Worm (Caenorhabditis elegans) whole organism, early embryonic: ENCODE data around the gene inpp-1.

ENCODE experiments used
- B0310.2 ChIP-seq: sonication (generic microtip); optimal IDR thresholded peaks from 2 replicates; lab custom pipeline; 2016; ENCODE audit warnings: mild to moderate bottlenecking, missing genetic modification characterization, missing compliant biosample characterization
- F13C5.2 ChIP-seq: sonication (generic microtip); optimal IDR thresholded peaks from 2 replicates; lab custom pipeline; 2017; ENCODE audit warnings: mild to moderate bottlenecking, missing genetic modification characterization, inconsistent platforms, missing compliant biosample characterization
- aly-1 ChIP-seq: sonication (generic microtip); optimal IDR thresholded peaks from 2 replicates; lab custom pipeline; 2016; ENCODE audit warnings: missing genetic modification characterization, missing compliant biosample characterization
- ama-1 ChIP-seq: fragments of 150-350 bp; optimal IDR thresholded peaks from 2 replicates; lab custom pipeline; 2014
- ceh-13 ChIP-seq: fragments of 200-800 bp; sonication (Bioruptor generic); optimal IDR thresholded peaks from 2 replicates; lab custom pipeline; 2018; ENCODE audit warnings: mild to moderate bottlenecking, missing genetic modification characterization, missing compliant biosample characterization
- ceh-36 ChIP-seq: sonication (generic microtip); optimal IDR thresholded peaks from 2 replicates; lab custom pipeline; 2016; ENCODE audit warnings: missing genetic modification characterization, inconsistent platforms, missing compliant biosample characterization
- ets-7 ChIP-seq: sonication (generic microtip); optimal IDR thresholded peaks from 2 replicates; lab custom pipeline; 2016; ENCODE audit warnings: missing genotype, missing genetic modification characterization, missing compliant biosample characterization
- flt-1 ChIP-seq: fragments of 200-800 bp; sonication (Bioruptor generic); IDR thresholded peaks from 2 replicates; pipeline ENCODE4 v1.3.6; 2022; ENCODE audit warnings: missing genetic modification characterization, missing compliant biosample characterization
- hmbx-1 ChIP-seq: sonication (generic microtip); optimal IDR thresholded peaks from 2 replicates; lab custom pipeline; 2016; ENCODE audit warnings: mild to moderate bottlenecking, missing genetic modification characterization, missing compliant biosample characterization
- hmg-4 ChIP-seq: fragments of 200-800 bp; sonication (Bioruptor generic); optimal IDR thresholded peaks from 2 replicates; lab custom pipeline; 2018; ENCODE audit warnings: mild to moderate bottlenecking, missing genetic modification characterization, missing compliant biosample characterization
- hnd-1 ChIP-seq: sonication (generic microtip); optimal IDR thresholded peaks from 2 replicates; lab custom pipeline; 2016; ENCODE audit warnings: missing genetic modification characterization, missing compliant biosample characterization
- pes-1 ChIP-seq: fragments of 200-800 bp; sonication (Bioruptor generic); IDR thresholded peaks from 2 replicates; pipeline ENCODE4 v1.3.6; 2022; ENCODE audit warnings: missing genetic modification reagents, missing genetic modification characterization, missing compliant biosample characterization
- scrt-1 ChIP-seq: fragments of 200-800 bp; sonication (Bioruptor generic); IDR thresholded peaks from 2 replicates; pipeline ENCODE4 v1.3.6; 2022; ENCODE audit warnings: missing genetic modification characterization, missing compliant biosample characterization
- sea-1 ChIP-seq: fragments of 200-800 bp; sonication (Bioruptor generic); conservative IDR thresholded peaks from 2 replicates; pipeline ENCODE4 v1.3.6; 2022; ENCODE audit warnings: missing genetic modification characterization, missing compliant biosample characterization
- tbx-11 ChIP-seq: fragments of 200-800 bp; sonication (Bioruptor generic); IDR thresholded peaks from 2 replicates; pipeline ENCODE4 v1.3.6; 2022; ENCODE audit warnings: missing genetic modification characterization, missing compliant biosample characterization
- tbx-37 ChIP-seq: fragments of 200-800 bp; sonication (Bioruptor generic); conservative IDR thresholded peaks from 2 replicates; pipeline ENCODE4 v1.3.6; 2022; ENCODE audit warnings: missing genetic modification reagents, missing genetic modification characterization, missing compliant biosample characterization
- tra-4 ChIP-seq: sonication (generic microtip); optimal IDR thresholded peaks from 2 replicates; lab custom pipeline; 2017; ENCODE audit warnings: missing genetic modification characterization, missing compliant biosample characterization

inpp-1 gene

DNA sequence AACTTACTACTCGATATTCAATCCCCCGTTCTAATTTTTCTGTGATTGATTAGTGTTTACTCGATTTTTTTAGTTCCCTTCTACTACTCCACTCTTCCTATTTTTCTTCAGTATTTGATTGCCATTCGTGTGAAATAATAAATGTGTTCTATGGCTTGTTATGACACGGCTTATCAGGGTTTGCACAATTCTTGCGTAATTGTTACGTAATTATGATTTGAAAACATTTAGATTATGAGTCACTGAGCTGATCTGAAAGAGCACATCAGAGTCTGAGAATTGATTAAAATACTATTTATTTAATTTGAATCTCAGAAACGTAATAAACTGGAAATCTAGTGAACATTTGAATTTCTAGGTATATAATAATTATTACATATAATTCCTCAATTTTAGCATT lies 3.9 kb upstream of the inpp-1 start:
- no peak for TF ChIP-seq hmg-4 (GFP tag; lab: Kevin White, UChicago)
- TF ChIP-seq B0310.2 (tag; lab: Kevin White, UChicago) = no peak
- TF ChIP-seq sea-1 (GFP tag; lab: Robert Waterston, UW) = no peak
- no peak for TF ChIP-seq tbx-37 (GFP tag; lab: Robert Waterston, UW)
- TF ChIP-seq tbx-11 = no peak
- no peak for TF ChIP-seq hmbx-1
- TF ChIP-seq aly-1 = no peak
- TF ChIP-seq pes-1 (GFP tag; lab: Robert Waterston, UW) = no peak
- TF ChIP-seq F13C5.2 (tag; lab: Kevin White, UChicago) = no peak
- no peak for TF ChIP-seq ets-7 (tag; lab: Kevin White, UChicago)
- TF ChIP-seq ceh-36 = no peak
- TF ChIP-seq ceh-13 (GFP tag; lab: Kevin White, UChicago) = no peak
- no peak for TF ChIP-seq tra-4
- no peak for TF ChIP-seq ama-1 (lab: Kevin White, UChicago)
- no peak for TF ChIP-seq hnd-1 (tag; lab: Kevin White, UChicago)

DNA sequence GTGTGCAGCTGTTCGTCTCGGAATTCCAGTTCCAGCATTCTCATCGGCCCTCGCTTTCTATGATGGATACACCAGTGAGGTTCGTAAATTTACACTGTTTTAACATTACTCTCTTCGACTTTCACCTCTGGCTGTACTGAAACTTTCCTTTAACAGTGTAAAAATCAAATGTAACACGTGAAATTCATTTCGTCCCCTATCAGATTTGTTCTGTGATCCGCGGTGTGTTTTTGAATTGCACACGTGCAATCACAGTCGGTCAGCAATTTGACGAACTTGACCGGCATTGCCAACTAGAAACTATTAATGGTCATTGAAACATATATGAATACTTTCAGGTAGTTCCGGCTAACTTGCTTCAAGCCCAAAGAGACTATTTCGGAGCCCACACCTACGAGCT lies 3.4 kb upstream of the inpp-1 start:
- TF ChIP-seq flt-1 (GFP tag; lab: Robert Waterston, UW) (no peak), aly-1 (no peak), tra-4 (no peak), ceh-36 (no peak), F13C5.2 (tag; lab: Kevin White, UChicago) (no peak), tbx-11 (no peak), hmg-4 (GFP tag; lab: Kevin White, UChicago) (no peak), ceh-13 (GFP tag; lab: Kevin White, UChicago) (no peak), B0310.2 (tag; lab: Kevin White, UChicago) (no peak), ama-1 (lab: Kevin White, UChicago) (no peak), scrt-1 (no peak), hnd-1 (tag; lab: Kevin White, UChicago) (no peak), sea-1 (GFP tag; lab: Robert Waterston, UW) (no peak), hmbx-1 (no peak), tbx-37 (GFP tag; lab: Robert Waterston, UW) (no peak), ets-7 (tag; lab: Kevin White, UChicago) (no peak), pes-1 (GFP tag; lab: Robert Waterston, UW) (no peak)

DNA sequence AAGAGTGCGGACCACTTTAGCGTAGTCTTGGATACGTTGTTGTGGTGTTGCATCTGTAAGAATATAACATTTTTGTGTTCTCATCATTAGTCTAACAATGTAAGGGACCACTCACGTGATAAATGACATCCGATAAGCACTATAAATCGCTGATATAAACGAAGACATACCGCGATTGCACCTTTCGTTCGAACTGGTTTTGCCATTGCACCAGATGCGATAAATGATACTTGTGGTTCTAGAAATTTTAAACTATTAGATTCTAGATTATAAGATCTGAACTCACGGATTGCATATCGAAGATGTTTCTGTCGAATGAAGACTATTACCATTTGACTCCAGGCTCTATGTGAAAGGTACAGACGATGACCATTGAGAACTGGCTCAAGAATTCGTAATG lies 2.4 kb downstream of the inpp-1 start:
- no peak for TF ChIP-seq F13C5.2 (tag; lab: Kevin White, UChicago)
- no peak for TF ChIP-seq ets-7 (tag; lab: Kevin White, UChicago)
- no peak for TF ChIP-seq tbx-11
- no peak for TF ChIP-seq flt-1 (GFP tag; lab: Robert Waterston, UW)
- no peak for TF ChIP-seq ceh-36
- no peak for TF ChIP-seq B0310.2 (tag; lab: Kevin White, UChicago)
- no peak for TF ChIP-seq tbx-37 (GFP tag; lab: Robert Waterston, UW)
- no peak for TF ChIP-seq aly-1
- TF ChIP-seq hmg-4 (GFP tag; lab: Kevin White, UChicago) = no peak
- no peak for TF ChIP-seq hnd-1 (tag; lab: Kevin White, UChicago)
- no peak for TF ChIP-seq pes-1 (GFP tag; lab: Robert Waterston, UW)
- no peak for TF ChIP-seq sea-1 (GFP tag; lab: Robert Waterston, UW)
- no peak for TF ChIP-seq hmbx-1
- TF ChIP-seq scrt-1 = no peak
- no peak for TF ChIP-seq ama-1 (lab: Kevin White, UChicago)

DNA sequence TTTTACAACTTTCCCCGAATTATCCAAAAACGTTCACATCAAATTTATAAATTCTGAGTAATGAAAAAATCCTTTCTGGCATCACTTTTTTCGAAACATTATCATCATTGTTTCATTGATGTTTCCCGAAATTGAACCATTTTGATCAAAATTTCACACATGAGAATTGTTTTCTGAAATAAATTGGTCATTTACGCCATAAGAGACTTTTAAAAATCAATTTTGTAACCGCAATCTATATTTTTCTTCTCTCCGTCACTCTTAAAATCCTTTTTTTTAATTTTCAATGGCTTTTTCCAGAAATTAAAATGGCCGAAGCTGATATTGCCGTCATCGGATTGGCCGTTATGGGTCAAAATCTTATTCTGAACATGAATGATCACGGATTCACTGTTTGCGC lies 4.4 kb downstream of the inpp-1 start, which contains the start of gene T25B9.9:
Gene T25B9.9 (plus strand): TSS at position 301 of the 400 bp plus-strand sequence.
- no peak for TF ChIP-seq ets-7 (tag; lab: Kevin White, UChicago)
- TF ChIP-seq scrt-1 = no peak
- TF ChIP-seq B0310.2 (tag; lab: Kevin White, UChicago) = no peak
- TF ChIP-seq ceh-36 = no peak
- TF ChIP-seq pes-1 (GFP tag; lab: Robert Waterston, UW) = no peak
- TF ChIP-seq sea-1 (GFP tag; lab: Robert Waterston, UW) = no peak
- TF ChIP-seq ama-1 (lab: Kevin White, UChicago) = no peak
- TF ChIP-seq F13C5.2 (tag; lab: Kevin White, UChicago) = no peak
- TF ChIP-seq hmg-4 (GFP tag; lab: Kevin White, UChicago) = no peak

DNA sequence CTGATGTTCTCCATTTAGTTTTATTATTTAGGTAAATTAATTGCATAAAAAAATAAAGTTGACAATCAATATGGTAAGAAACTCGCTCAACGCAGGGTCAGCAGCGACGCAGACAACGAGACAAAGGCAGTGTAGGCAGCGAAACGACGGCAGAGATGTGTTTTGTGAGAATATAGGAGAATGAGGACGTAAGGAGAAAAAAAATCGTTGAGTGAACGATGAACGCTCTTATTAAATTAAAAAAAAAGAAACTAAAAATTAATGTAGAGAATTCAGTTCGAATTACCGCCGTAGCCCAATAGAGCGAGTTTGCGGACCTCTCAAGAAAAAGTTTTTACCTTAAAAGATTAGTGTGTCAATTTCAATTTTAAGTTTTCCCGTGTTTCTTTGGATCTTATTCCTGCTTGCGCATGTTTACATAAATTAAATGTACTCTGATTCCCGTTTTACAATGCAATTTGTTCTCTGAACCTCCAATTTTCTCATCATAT lies 5.5 kb downstream of the inpp-1 start, which contains the start of gene T25B9.8:
Gene T25B9.8 (minus strand): TSS at position 51 of the 491 bp plus-strand sequence.
- TF ChIP-seq hmg-4 (GFP tag; lab: Kevin White, UChicago) (no peak), scrt-1 (no peak), pes-1 (GFP tag; lab: Robert Waterston, UW) (no peak), aly-1 (no peak), tbx-11 (no peak)

DNA sequence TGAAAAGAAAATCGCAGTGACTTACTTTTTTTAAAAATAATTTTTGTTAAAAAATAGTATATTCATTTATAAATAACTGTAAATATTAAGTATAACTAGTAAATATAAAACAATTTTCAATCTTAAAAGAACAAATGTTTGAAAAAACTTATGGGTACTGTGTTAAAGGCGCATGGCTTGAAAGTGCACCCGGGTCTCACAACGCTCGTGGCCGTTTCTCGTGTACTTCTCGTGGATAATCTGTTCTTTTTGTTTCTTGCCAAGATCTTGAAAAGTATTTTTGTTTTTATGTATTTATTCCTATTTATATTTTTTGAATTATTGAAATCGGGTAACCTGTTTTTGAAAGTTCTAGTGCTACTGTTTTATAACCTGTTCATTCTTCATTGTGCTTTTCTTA lies 7.6 kb downstream of the inpp-1 start:
- TF ChIP-seq ets-7 (tag; lab: Kevin White, UChicago) (no peak), tra-4 (no peak), aly-1 (no peak), B0310.2 (tag; lab: Kevin White, UChicago) (no peak), ama-1 (lab: Kevin White, UChicago) (no peak), pes-1 (GFP tag; lab: Robert Waterston, UW) (no peak), hmbx-1 (no peak), ceh-36 (no peak), sea-1 (GFP tag; lab: Robert Waterston, UW) (no peak), tbx-37 (GFP tag; lab: Robert Waterston, UW) (no peak), F13C5.2 (tag; lab: Kevin White, UChicago) (no peak), scrt-1 (no peak)

DNA sequence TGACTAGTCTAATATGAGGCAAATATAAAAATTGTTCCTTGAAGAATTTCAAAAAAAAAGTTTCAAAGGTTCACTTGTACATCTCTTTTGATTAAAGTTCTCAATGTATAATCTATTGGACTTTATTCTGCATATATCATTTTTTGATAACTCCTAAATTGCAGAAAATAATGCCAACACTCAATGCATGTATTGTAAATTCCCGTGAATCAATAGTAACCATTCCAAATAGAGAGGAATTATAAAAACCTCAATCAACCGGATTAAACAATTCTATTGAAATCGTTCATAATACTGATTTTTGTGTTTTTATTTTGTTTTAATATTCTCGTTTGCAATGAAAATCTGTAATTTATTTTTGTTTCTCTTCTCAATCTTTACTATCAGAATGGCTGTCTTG lies 8.7 kb downstream of the inpp-1 start, which contains the start of gene T25B9.12:
Gene T25B9.12 (plus strand): TSS at position 301 of the 400 bp plus-strand sequence.
- TF ChIP-seq sea-1 (GFP tag; lab: Robert Waterston, UW) (no peak), hnd-1 (tag; lab: Kevin White, UChicago) (no peak), F13C5.2 (tag; lab: Kevin White, UChicago) (no peak), ets-7 (tag; lab: Kevin White, UChicago) (no peak), tra-4 (no peak), tbx-37 (GFP tag; lab: Robert Waterston, UW) (no peak)
